Worm (Caenorhabditis elegans) whole organism, mixed stage, embryonic: Measurements from ENCODE around the gene C52A11.3.

ENCODE experiments used
- bed-3 ChIP-seq: fragments of 200-800 bp; sonication (Bioruptor generic); optimal IDR thresholded peaks from 3 replicates; lab custom pipeline; 2018; ENCODE audit warnings: mild to moderate bottlenecking, missing genetic modification characterization, moderate library complexity, missing compliant biosample characterization
- blmp-1 ChIP-seq: fragments of 150-350 bp; optimal IDR thresholded peaks from 2 replicates; lab custom pipeline; 2014; ENCODE audit warnings: missing biosample characterization, missing genetic modification characterization
- ces-1 ChIP-seq: fragments of 150-350 bp; optimal IDR thresholded peaks from 2 replicates; lab custom pipeline; 2014; ENCODE audit warnings: missing biosample characterization, missing genetic modification reagents, missing genetic modification characterization
- cnd-1 ChIP-seq: fragments of 200-800 bp; sonication (Bioruptor generic); optimal IDR thresholded peaks from 2 replicates; lab custom pipeline; 2018; ENCODE audit warnings: mild to moderate bottlenecking, missing genetic modification characterization, missing compliant biosample characterization
- hlh-1 ChIP-seq: fragments of 150-350 bp; optimal IDR thresholded peaks from 2 replicates; lab custom pipeline; 2014; ENCODE audit warnings: missing biosample characterization, missing genetic modification reagents, missing genetic modification characterization
- lin-32 ChIP-seq: fragments of 200-800 bp; sonication (Bioruptor generic); optimal IDR thresholded peaks from 2 replicates; lab custom pipeline; 2018; ENCODE audit warnings: mild to moderate bottlenecking, missing genetic modification characterization, missing compliant biosample characterization
- lsy-2 ChIP-seq: fragments of 150-350 bp; optimal IDR thresholded peaks from 2 replicates; lab custom pipeline; 2014; ENCODE audit warnings: missing biosample characterization, missing genetic modification characterization
- mep-1 ChIP-seq: fragments of 150-350 bp; optimal IDR thresholded peaks from 2 replicates; lab custom pipeline; 2017; ENCODE audit warnings: missing biosample characterization, missing genetic modification reagents, missing genetic modification characterization, inconsistent platforms
- mls-2 ChIP-seq: sonication (generic microtip); optimal IDR thresholded peaks from 2 replicates; lab custom pipeline; 2016; ENCODE audit warnings: mild to moderate bottlenecking, missing genetic modification characterization, moderate library complexity, missing compliant biosample characterization
- nhr-12 ChIP-seq: fragments of 150-350 bp; optimal IDR thresholded peaks from 2 replicates; lab custom pipeline; 2014; ENCODE audit warnings: missing biosample characterization, missing genetic modification characterization
- nhr-2 ChIP-seq: fragments of 150-350 bp; optimal IDR thresholded peaks from 2 replicates; lab custom pipeline; 2014; ENCODE audit warnings: missing biosample characterization, missing genetic modification characterization
- nhr-237 ChIP-seq: fragments of 150-350 bp; optimal IDR thresholded peaks from 2 replicates; lab custom pipeline; 2014; ENCODE audit warnings: missing biosample characterization, missing genetic modification characterization
- nhr-28 ChIP-seq: fragments of 150-350 bp; optimal IDR thresholded peaks from 2 replicates; lab custom pipeline; 2014; ENCODE audit warnings: missing biosample characterization, missing genetic modification characterization
- sptf-1 ChIP-seq: sonication (generic microtip); optimal IDR thresholded peaks from 2 replicates; lab custom pipeline; 2017; ENCODE audit warnings: mild to moderate bottlenecking, missing genetic modification characterization, moderate library complexity, missing compliant biosample characterization
- tbx-8 ChIP-seq: fragments of 200-800 bp; sonication (Bioruptor generic); optimal IDR thresholded peaks from 2 replicates; lab custom pipeline; 2018; ENCODE audit warnings: mild to moderate bottlenecking, missing genetic modification characterization, moderate library complexity, missing compliant biosample characterization
- unc-62 ChIP-seq: fragments of 150-350 bp; optimal IDR thresholded peaks from 2 replicates; lab custom pipeline; 2014; ENCODE audit warnings: missing biosample characterization, missing genetic modification reagents, missing genetic modification characterization
- zip-8 ChIP-seq: fragments of 150-350 bp; optimal IDR thresholded peaks from 2 replicates; lab custom pipeline; 2014; ENCODE audit warnings: missing biosample characterization, missing genetic modification characterization

C52A11.3 gene

ce11 chrII:10784780-10785463 is 47.8 kb downstream of the C52A11.3 start, which contains the start of gene cdl-1:
Gene cdl-1, plus strand, starts transcription at chrII:10785452.
- TF ChIP-seq lin-32 (GFP tag; lab: Kevin White, UChicago) (peak; percentile 70), cnd-1 (peak; percentile 69), hlh-1 (tag; lab: Kevin White, UChicago) (peak; percentile 33), mls-2 (tag; lab: Kevin White, UChicago) (no peak), nhr-237 (tag; lab: Kevin White, UChicago) (peak; percentile 6), ces-1 (peak; percentile 51), nhr-2 (tag; lab: Kevin White, UChicago) (peak; percentile 59), lsy-2 (tag; lab: Kevin White, UChicago) (peak; percentile 22), tbx-8 (no peak)
- TF ChIP-seq, all 35 proteins: peak for 7

DNA sequence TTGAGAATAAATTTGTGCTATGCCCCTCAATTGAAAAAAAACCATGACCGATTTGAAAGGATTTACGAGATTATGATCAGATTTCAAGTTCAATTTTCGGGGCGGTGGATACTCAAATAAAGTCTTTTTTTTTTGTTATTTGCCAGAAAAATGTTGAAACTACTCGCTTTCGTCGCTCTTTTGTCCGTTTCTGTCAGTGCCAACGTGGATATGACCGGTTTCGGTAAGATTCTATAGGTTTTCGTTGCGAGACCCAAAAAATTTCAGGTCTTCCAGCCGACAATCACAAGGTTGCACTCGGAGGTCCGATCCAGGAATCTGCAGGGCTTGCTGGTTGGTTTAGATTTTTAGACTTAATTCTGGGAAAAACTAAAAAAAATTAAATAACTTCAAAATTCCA is 50.1 kb downstream of the C52A11.3 start, which contains the start of gene tag-209:
tag-209 (plus strand) TSS at position 73 of the 400 bp plus-strand sequence.
- TF ChIP-seq nhr-12 (tag; lab: Kevin White, UChicago) (no peak), mep-1 (tag; lab: Kevin White, UChicago) (no peak), tbx-8 (no peak), nhr-28 (tag; lab: Kevin White, UChicago) (no peak), blmp-1 (tag; lab: Kevin White, UChicago) (no peak), ces-1 (no peak), mls-2 (tag; lab: Kevin White, UChicago) (no peak), sptf-1 (tag; lab: Kevin White, UChicago) (no peak), bed-3 (GFP tag; lab: Kevin White, UChicago) (no peak), unc-62 (no peak), zip-8 (tag; lab: Kevin White, UChicago) (no peak)
